Fruit fly (Drosophila melanogaster) whole organism, wandering third instar larva: ENCODE results near the gene CG33223.
A peak's percentile ranks its signal among the peaks of the same experiment; 100 is the strongest.

Experiments used
- GATAd ChIP-seq: sonication (Bioruptor generic); optimal IDR thresholded peaks from 2 replicates; lab custom pipeline; 2016; ENCODE audit warnings: missing biosample characterization, missing genetic modification characterization
- Hr78 ChIP-seq: fragments of >200 bp; optimal IDR thresholded peaks from 2 replicates; lab custom pipeline; 2017; ENCODE audit warnings: missing biosample characterization, missing genetic modification characterization
- Sp1 ChIP-seq: fragments of 200-800 bp; sonication (Bioruptor generic); optimal IDR thresholded peaks from 3 replicates; lab custom pipeline; 2019; ENCODE audit warnings: missing biosample characterization, mild to moderate bottlenecking, missing genetic modification characterization, moderate library complexity
- br ChIP-seq: fragments of 200-800 bp; sonication (Bioruptor generic); optimal IDR thresholded peaks from 2 replicates; lab custom pipeline; 2016; ENCODE audit warnings: missing biosample characterization, missing genetic modification characterization
- dl ChIP-seq, 2 experiments: fragments of 175-275, 200-275 bp in 1 of 2; fragments of 200-275 bp in 1 of 2; sonication (Bioruptor generic); optimal IDR thresholded peaks; lab custom pipeline; 2018; ENCODE audit warnings: mild to moderate bottlenecking in 2 of 2, missing biosample characterization in 2 of 2, missing genetic modification characterization in 2 of 2, moderate library complexity in 2 of 2; ENCODE audit not compliant: partially characterized antibody in 2 of 2, insufficient read depth in 1 of 2
- ey ChIP-seq: fragments of 200-800 bp; sonication (Bioruptor generic); optimal IDR thresholded peaks from 2 replicates; lab custom pipeline; 2016; ENCODE audit warnings: missing biosample characterization, missing genetic modification characterization
- h ChIP-seq: fragments of 200-800 bp; sonication (Bioruptor generic); optimal IDR thresholded peaks from 3 replicates; lab custom pipeline; 2016; ENCODE audit warnings: missing biosample characterization, mild to moderate bottlenecking, missing genetic modification characterization
- pan ChIP-seq: fragments of >200 bp; optimal IDR thresholded peaks from 2 replicates; lab custom pipeline; 2017
- psq ChIP-seq: fragments of 200-800 bp; sonication (Bioruptor generic); optimal IDR thresholded peaks from 3 replicates; lab custom pipeline; 2017; ENCODE audit warnings: missing biosample characterization, mild to moderate bottlenecking, missing genetic modification characterization, moderate library complexity

dm6 chrX:8518025-8518661 lies 34.5 kb upstream of the CG33223 start:
- no peak for TF ChIP-seq ey (GFP tag; lab: Kevin White, UChicago)
- no peak for TF ChIP-seq pan (lab: Kevin White, UChicago)
- TF ChIP-seq Sp1: no peak
- no peak for TF ChIP-seq dl (GFP tag; optimal IDR thresholded peaks at IDR 0.05; lab: Kevin White, UChicago; ENCODE audit: insufficient read depth in 1 of 2, partially characterized antibody in 2 of 2)
- TF ChIP-seq Hr78 (GFP tag; lab: Kevin White, UChicago): no peak
- TF ChIP-seq br (GFP tag; lab: Kevin White, UChicago): no peak
- TF ChIP-seq h (GFP tag; lab: Kevin White, UChicago): no peak
- TF ChIP-seq GATAd: no peak
- TF ChIP-seq psq (GFP tag; lab: Kevin White, UChicago): peak; percentile 53
